Fruit fly (Drosophila melanogaster) whole organism, embryonic: ENCODE measurements around the gene CG31064.
A peak's percentile ranks its signal among the peaks of the same experiment; 100 is the strongest.

Experiments
- BtbVII ChIP-seq: fragments of 200-800 bp; sonication (Bioruptor generic); optimal IDR thresholded peaks from 3 replicates; lab custom pipeline; 2017; ENCODE audit warnings: missing biosample characterization, mild to moderate bottlenecking, missing genetic modification characterization
- Bteb2 ChIP-seq: fragments of 200-800 bp; sonication (Bioruptor generic); optimal IDR thresholded peaks from 2 replicates; lab custom pipeline; 2016; ENCODE audit warnings: missing biosample characterization, missing genetic modification characterization
- CG10431 ChIP-seq: fragments of 200-800 bp; sonication (Bioruptor generic); optimal IDR thresholded peaks from 3 replicates; lab custom pipeline; 2018; ENCODE audit warnings: missing biosample characterization, mild to moderate bottlenecking, missing genetic modification characterization
- CG12769 ChIP-seq: fragments of 200-800 bp; sonication (Bioruptor generic); optimal IDR thresholded peaks from 2 replicates; lab custom pipeline; 2019; ENCODE audit warnings: missing biosample characterization, mild to moderate bottlenecking, missing genetic modification characterization, moderate library complexity
- CG13287 ChIP-seq: fragments of 200-800 bp; sonication (Bioruptor generic); IDR thresholded peaks from 2 replicates; pipeline ENCODE4 v1.3.6; 2022; ENCODE audit warnings: missing biosample characterization, missing genetic modification characterization; ENCODE audit not compliant: partially characterized antibody
- CG15514 ChIP-seq: fragments of 200-800 bp; sonication (Bioruptor generic); optimal IDR thresholded peaks from 3 replicates; lab custom pipeline; 2017; ENCODE audit warnings: missing biosample characterization, missing genetic modification characterization, mild to moderate bottlenecking, moderate library complexity, missing genetic modification reagents
- CG31365 ChIP-seq: fragments of 200-800 bp; sonication (Bioruptor generic); optimal IDR thresholded peaks from 2 replicates; lab custom pipeline; 2018; ENCODE audit warnings: missing biosample characterization, mild to moderate bottlenecking, missing genetic modification characterization
- CG33213 ChIP-seq: fragments of 200-800 bp; sonication (Bioruptor generic); optimal IDR thresholded peaks from 3 replicates; lab custom pipeline; 2016; ENCODE audit warnings: missing biosample characterization, missing genetic modification characterization
- CG3995 ChIP-seq: fragments of 200-800 bp; sonication (Bioruptor generic); optimal IDR thresholded peaks from 3 replicates; lab custom pipeline; 2016; ENCODE audit warnings: missing biosample characterization, missing genetic modification characterization
- CG4328 ChIP-seq: fragments of 200-800 bp; sonication (Bioruptor generic); optimal IDR thresholded peaks from 3 replicates; lab custom pipeline; 2017; ENCODE audit warnings: missing biosample characterization, missing genetic modification reagents, missing genetic modification characterization
- CG4707 ChIP-seq: fragments of 200-800 bp; sonication (Bioruptor generic); optimal IDR thresholded peaks from 2 replicates; lab custom pipeline; 2018; ENCODE audit warnings: missing biosample characterization, mild to moderate bottlenecking, missing genetic modification characterization, moderate library complexity
- CG5953 ChIP-seq: fragments of 200-800 bp; sonication (Bioruptor generic); IDR thresholded peaks from 2 replicates; pipeline ENCODE4 v1.3.6; 2022; ENCODE audit warnings: missing biosample characterization, missing genetic modification characterization
- CG6254 ChIP-seq: fragments of 200-800 bp; sonication (Bioruptor generic); optimal IDR thresholded peaks from 3 replicates; lab custom pipeline; 2017; ENCODE audit warnings: mild to moderate bottlenecking, missing biosample characterization, missing genetic modification reagents, missing genetic modification characterization
- CG7271 ChIP-seq: fragments of 200-800 bp; sonication (Bioruptor generic); optimal IDR thresholded peaks from 2 replicates; lab custom pipeline; 2018; ENCODE audit warnings: missing biosample characterization, mild to moderate bottlenecking, missing genetic modification characterization, moderate library complexity
- CG7372 ChIP-seq: fragments of 200-800 bp; sonication (Bioruptor generic); IDR thresholded peaks from 2 replicates; pipeline ENCODE4 v1.3.6; 2022; ENCODE audit warnings: missing biosample characterization, missing genetic modification characterization
- CG7987 ChIP-seq: fragments of 200-800 bp; sonication (Bioruptor generic); optimal IDR thresholded peaks from 2 replicates; lab custom pipeline; 2018; ENCODE audit warnings: missing biosample characterization, mild to moderate bottlenecking, missing genetic modification characterization, moderate library complexity
- CG8089 ChIP-seq: fragments of 200-800 bp; sonication (Bioruptor generic); optimal IDR thresholded peaks from 3 replicates; lab custom pipeline; 2016; ENCODE audit warnings: missing biosample characterization, missing genetic modification characterization
- CG8359 ChIP-seq: fragments of 200-800 bp; sonication (Bioruptor generic); optimal IDR thresholded peaks from 2 replicates; lab custom pipeline; 2017; ENCODE audit warnings: missing biosample characterization, mild to moderate bottlenecking, missing genetic modification characterization, borderline replicate concordance
- CG8478 ChIP-seq: fragments of >200 bp; optimal IDR thresholded peaks from 2 replicates; lab custom pipeline; 2018
- CG9609 ChIP-seq: fragments of 200-800 bp; sonication (Bioruptor generic); optimal IDR thresholded peaks from 3 replicates; lab custom pipeline; 2016; ENCODE audit warnings: missing biosample characterization, missing genetic modification characterization
- CrebB ChIP-seq: fragments of 200-800 bp; sonication (Bioruptor generic); optimal IDR thresholded peaks from 3 replicates; lab custom pipeline; 2018; ENCODE audit warnings: missing biosample characterization, mild to moderate bottlenecking, missing genetic modification characterization
- Dbx ChIP-seq: fragments of 200-800 bp; sonication (Bioruptor generic); IDR thresholded peaks from 3 replicates; pipeline ENCODE4 v1.3.6; 2022; ENCODE audit warnings: missing biosample characterization, missing genetic modification characterization
- Dip3 ChIP-seq: fragments of 200-800 bp; sonication (Bioruptor generic); optimal IDR thresholded peaks from 3 replicates; lab custom pipeline; 2016; ENCODE audit warnings: missing biosample characterization, missing genetic modification characterization
- Dref ChIP-seq: fragments of 200-800 bp; sonication (Bioruptor generic); IDR thresholded peaks from 2 replicates; pipeline ENCODE4 v1.3.6; 2022; ENCODE audit warnings: missing biosample characterization, missing genetic modification characterization
- E2f2 ChIP-seq: fragments of 200-800 bp; sonication (Bioruptor generic); IDR thresholded peaks from 2 replicates; pipeline ENCODE4 v1.3.6; 2022; ENCODE audit warnings: missing biosample characterization, missing genetic modification characterization
- Fer3 ChIP-seq: fragments of 200-800 bp; sonication (Bioruptor generic); optimal IDR thresholded peaks from 2 replicates; lab custom pipeline; 2018; ENCODE audit warnings: missing biosample characterization, mild to moderate bottlenecking, missing genetic modification characterization, moderate library complexity
- HmgD ChIP-seq: fragments of 200-800 bp; sonication (Bioruptor generic); optimal IDR thresholded peaks from 3 replicates; lab custom pipeline; 2016; ENCODE audit warnings: missing biosample characterization, missing genetic modification characterization
- Mes4 ChIP-seq: fragments of 200-800 bp; sonication (Bioruptor generic); optimal IDR thresholded peaks from 2 replicates; lab custom pipeline; 2016; ENCODE audit warnings: missing biosample characterization, missing genetic modification characterization
- NK7.1 ChIP-seq: fragments of 200-800 bp; sonication (Bioruptor generic); optimal IDR thresholded peaks from 3 replicates; lab custom pipeline; 2016; ENCODE audit warnings: missing biosample characterization, missing genetic modification characterization
- Six4 ChIP-seq: fragments of 200-800 bp; sonication (Bioruptor generic); optimal IDR thresholded peaks from 2 replicates; lab custom pipeline; 2016; ENCODE audit warnings: missing biosample characterization, missing genetic modification characterization
- ac ChIP-seq: fragments of 200-800 bp; sonication (Bioruptor generic); optimal IDR thresholded peaks from 3 replicates; lab custom pipeline; 2017; ENCODE audit warnings: missing biosample characterization, mild to moderate bottlenecking, missing genetic modification characterization
- az2 ChIP-seq: fragments of 200-800 bp; sonication (Bioruptor generic); optimal IDR thresholded peaks from 3 replicates; lab custom pipeline; 2016; ENCODE audit warnings: missing biosample characterization, missing genetic modification characterization
- bsh ChIP-seq, 2 experiments: fragments of 200-800 bp; sonication (Bioruptor generic); optimal IDR thresholded peaks; 2 replicates each; lab custom pipeline; 2017 to 2018; ENCODE audit warnings: mild to moderate bottlenecking in 2 of 2, missing biosample characterization in 2 of 2, missing genetic modification characterization in 2 of 2, moderate library complexity in 1 of 2
- chinmo ChIP-seq: fragments of 200-800 bp; sonication (Bioruptor generic); IDR thresholded peaks from 4 replicates; pipeline ENCODE4 v1.3.6; 2022; ENCODE audit warnings: missing biosample characterization, missing genetic modification characterization; ENCODE audit not compliant: partially characterized antibody
- crc ChIP-seq: fragments of 200-800 bp; sonication (Bioruptor generic); optimal IDR thresholded peaks from 2 replicates; lab custom pipeline; 2016; ENCODE audit warnings: missing biosample characterization, missing genetic modification characterization
- ewg ChIP-seq: fragments of 200-800 bp; sonication (Bioruptor generic); optimal IDR thresholded peaks from 3 replicates; lab custom pipeline; 2017; ENCODE audit warnings: mild to moderate bottlenecking, missing biosample characterization, missing genetic modification reagents, missing genetic modification characterization
- fd96Cb ChIP-seq: fragments of 200-800 bp; sonication (Bioruptor generic); optimal IDR thresholded peaks from 2 replicates; lab custom pipeline; 2018; ENCODE audit warnings: missing biosample characterization, mild to moderate bottlenecking, missing genetic modification characterization, moderate library complexity
- ham ChIP-seq: fragments of 200-800 bp; sonication (Bioruptor generic); IDR thresholded peaks from 2 replicates; pipeline ENCODE4 v1.3.6; 2022; ENCODE audit warnings: missing biosample characterization, missing genetic modification characterization
- hth ChIP-seq: fragments of >200 bp; optimal IDR thresholded peaks from 2 replicates; lab custom pipeline; 2017; ENCODE audit warnings: inconsistent platforms
- ken ChIP-seq: fragments of 200-800 bp; sonication (Bioruptor generic); IDR thresholded peaks from 3 replicates; pipeline ENCODE4 v1.3.6; 2022; ENCODE audit warnings: missing biosample characterization, missing genetic modification characterization
- knrl ChIP-seq: fragments of 200-800 bp; sonication (Bioruptor generic); IDR thresholded peaks from 3 replicates; pipeline ENCODE4 v1.3.6; 2022; ENCODE audit warnings: missing biosample characterization, missing genetic modification characterization; ENCODE audit not compliant: partially characterized antibody
- pfk ChIP-seq: fragments of 200-800 bp; sonication (Bioruptor generic); optimal IDR thresholded peaks from 2 replicates; lab custom pipeline; 2018; ENCODE audit warnings: missing biosample characterization, mild to moderate bottlenecking, missing genetic modification characterization, moderate library complexity
- repo ChIP-seq: fragments of 200-800 bp; sonication (Bioruptor generic); optimal IDR thresholded peaks from 2 replicates; lab custom pipeline; 2016; ENCODE audit warnings: missing biosample characterization, missing genetic modification characterization
- sens ChIP-seq: fragments of 200-800 bp; sonication (Bioruptor generic); peaks from one replicate; lab custom pipeline; 2016; ENCODE audit warnings: missing biosample characterization, missing genetic modification characterization
- sna ChIP-seq: fragments of 200-800 bp; sonication (Bioruptor generic); IDR thresholded peaks from 2 replicates; pipeline ENCODE4 v1.3.6; 2022; ENCODE audit warnings: missing biosample characterization, missing genetic modification characterization; ENCODE audit not compliant: partially characterized antibody
- stc ChIP-seq: fragments of 200-800 bp; sonication (Bioruptor generic); IDR thresholded peaks from 2 replicates; pipeline ENCODE4 v1.3.6; 2022; ENCODE audit warnings: missing biosample characterization, missing genetic modification characterization
- sug ChIP-seq: fragments of 200-800 bp; optimal IDR thresholded peaks from 2 replicates; lab custom pipeline; 2019; ENCODE audit warnings: missing biosample characterization, mild to moderate bottlenecking, missing genetic modification characterization, moderate library complexity
- tup ChIP-seq: fragments of 200-800 bp; sonication (Bioruptor generic); optimal IDR thresholded peaks from 2 replicates; lab custom pipeline; 2016; ENCODE audit warnings: missing biosample characterization, mild to moderate bottlenecking, missing genetic modification characterization, moderate library complexity
- vfl ChIP-seq: fragments of 200-800 bp; sonication (Bioruptor generic); optimal IDR thresholded peaks from 2 replicates; lab custom pipeline; 2016; ENCODE audit warnings: missing biosample characterization, missing genetic modification characterization
- zf30C ChIP-seq: fragments of 200-800 bp; sonication (Bioruptor generic); optimal IDR thresholded peaks from 3 replicates; lab custom pipeline; 2018; ENCODE audit warnings: missing biosample characterization, mild to moderate bottlenecking, missing genetic modification characterization

CG31064 gene

dm6 chr3R:27208724-27209343 lies 30.1 kb downstream of the CG31064 start (continued):
- no peak for TF ChIP-seq ham (GFP tag; lab: Robert Waterston, UW)
- peak; percentile 86 for TF ChIP-seq sens (GFP tag; lab: Kevin White, UChicago)
- TF ChIP-seq CG10431, result peak; percentile 10
- TF ChIP-seq tup (GFP tag; lab: Kevin White, UChicago), result peak; percentile 38
- peak; percentile 12 for TF ChIP-seq CG15514 (GFP tag; lab: Kevin White, UChicago)
- TF ChIP-seq CG33213 (GFP tag; lab: Kevin White, UChicago), result peak; percentile 57
- TF ChIP-seq sug (tag; lab: Kevin White, UChicago), result no peak
- no peak for TF ChIP-seq CG12769 (tag; lab: Kevin White, UChicago)
- peak; percentile 27 for TF ChIP-seq NK7.1 (GFP tag; lab: Kevin White, UChicago)
- no peak for TF ChIP-seq CG31365 (tag; lab: Kevin White, UChicago)
- TF ChIP-seq Mes4, result peak; percentile 37
- peak; percentile 57 for TF ChIP-seq CG4328
- no peak for TF ChIP-seq Dref
- peak; percentile 3 for TF ChIP-seq Fer3
- no peak for TF ChIP-seq sna (GFP tag; lab: Robert Waterston, UW)
- peak; percentile 0 for TF ChIP-seq fd96Cb (tag; lab: Kevin White, UChicago)
- no peak for TF ChIP-seq zf30C (GFP tag; lab: Kevin White, UChicago)
- peak; percentile 76 for TF ChIP-seq CG7271 (tag; lab: Kevin White, UChicago)
- TF ChIP-seq CG9609 (GFP tag; lab: Kevin White, UChicago), result no peak
- peak; percentile 47 for TF ChIP-seq CrebB (tag; lab: Kevin White, UChicago)
- TF ChIP-seq BtbVII (GFP tag; lab: Kevin White, UChicago), result peak; percentile 27
- peak; percentile 21 for TF ChIP-seq ewg (GFP tag; lab: Kevin White, UChicago)
- peak; percentile 15 for TF ChIP-seq ac (GFP tag; lab: Kevin White, UChicago)
- TF ChIP-seq CG8359, result peak; percentile 42
- 0 out of 2 replicates have a peak, but pooled peaks have one; percentile 10 for TF ChIP-seq E2f2 (GFP tag; lab: Robert Waterston, UW)
- TF ChIP-seq vfl (GFP tag; lab: Kevin White, UChicago), result no peak
- no peak for TF ChIP-seq CG3995 (GFP tag; lab: Kevin White, UChicago)
- TF ChIP-seq knrl, result no peak
- TF ChIP-seq chinmo (GFP tag; lab: Robert Waterston, UW), result no peak
- no peak for TF ChIP-seq ken (GFP tag; lab: Robert Waterston, UW)
- no peak for TF ChIP-seq Six4 (GFP tag; lab: Kevin White, UChicago)
- TF ChIP-seq CG5953 (GFP tag; lab: Robert Waterston, UW), result peak; percentile 59; the same call in 1 of the 2 replicates
- peak; percentile 38 for TF ChIP-seq CG7987 (GFP tag; lab: Kevin White, UChicago)
- TF ChIP-seq crc (GFP tag; lab: Kevin White, UChicago), result no peak
- no peak for TF ChIP-seq az2 (GFP tag; lab: Kevin White, UChicago)
- no peak for TF ChIP-seq CG13287
- no peak for TF ChIP-seq hth (lab: Kevin White, UChicago)
- TF ChIP-seq HmgD (GFP tag; lab: Kevin White, UChicago), result no peak
- peak in 1 of 2 experiments; percentile 46 for TF ChIP-seq bsh (GFP tag; optimal IDR thresholded peaks at IDR 0.05; lab: Kevin White, UChicago)
- no peak for TF ChIP-seq CG8478 (lab: Kevin White, UChicago)
- TF ChIP-seq CG7372 (GFP tag; lab: Robert Waterston, UW), result no peak
- no peak for TF ChIP-seq pfk (GFP tag; lab: Kevin White, UChicago)
- TF ChIP-seq Dbx (GFP tag; lab: Robert Waterston, UW), result 0 out of 3 replicates have a peak, but pooled peaks have one; percentile 42
- peak; percentile 50 for TF ChIP-seq CG8089 (GFP tag; lab: Kevin White, UChicago)
- TF ChIP-seq stc, result 0 out of 2 replicates have a peak, but pooled peaks have one; percentile 16
- no peak for TF ChIP-seq CG6254 (GFP tag; lab: Kevin White, UChicago)
- TF ChIP-seq Bteb2 (GFP tag; lab: Kevin White, UChicago), result no peak
- no peak for TF ChIP-seq Dip3 (GFP tag; lab: Kevin White, UChicago)
- peak; percentile 21 for TF ChIP-seq repo (GFP tag; lab: Kevin White, UChicago)
- peak; percentile 8 for TF ChIP-seq CG4707 (GFP tag; lab: Kevin White, UChicago)
